Worm (Caenorhabditis elegans) whole organism, L4 larva: ENCODE results near the gene hnd-1.
A peak's percentile ranks its signal among the peaks of the same experiment; 100 is the strongest.

Experiments used
- D1046.2 ChIP-seq: fragments of 200-800 bp; sonication (Bioruptor generic); IDR thresholded peaks from 2 replicates; pipeline ENCODE4 v1.3.6; 2022; ENCODE audit warnings: missing genetic modification characterization, missing compliant biosample characterization
- F44E2.7 ChIP-seq: fragments of 200-800 bp; sonication (Bioruptor generic); IDR thresholded peaks from 2 replicates; pipeline ENCODE4 v2.1.2; 2022; ENCODE audit warnings: missing genetic modification characterization, missing compliant biosample characterization
- F49E8.2 ChIP-seq: sonication (generic microtip); optimal IDR thresholded peaks from 2 replicates; lab custom pipeline; 2016; ENCODE audit warnings: missing compliant biosample characterization, mild to moderate bottlenecking, missing genetic modification characterization, borderline replicate concordance
- T20F7.1 ChIP-seq: fragments of 200-800 bp; sonication (Bioruptor generic); optimal IDR thresholded peaks from 2 replicates; lab custom pipeline; 2018; ENCODE audit warnings: mild to moderate bottlenecking, missing genetic modification characterization, missing compliant biosample characterization
- T26A8.4 ChIP-seq: fragments of 200-800 bp; sonication (Bioruptor generic); IDR thresholded peaks from 2 replicates; pipeline ENCODE4 v1.3.6; 2022; ENCODE audit warnings: missing genetic modification characterization, missing compliant biosample characterization
- Y105C5A.15 ChIP-seq: fragments of 200-800 bp; sonication (Bioruptor generic); IDR thresholded peaks from 2 replicates; pipeline ENCODE4 v1.3.6; 2022; ENCODE audit warnings: missing genetic modification characterization, missing compliant biosample characterization
- Y5F2A.4 ChIP-seq: fragments of 200-800 bp; sonication (Bioruptor generic); optimal IDR thresholded peaks from 2 replicates; lab custom pipeline; 2018; ENCODE audit warnings: mild to moderate bottlenecking, missing genetic modification characterization, missing compliant biosample characterization
- arid-1 ChIP-seq: fragments of 200-800 bp; sonication (Bioruptor generic); conservative IDR thresholded peaks from 2 replicates; pipeline ENCODE4 v1.3.6; 2022; ENCODE audit warnings: missing genetic modification reagents, missing genetic modification characterization, missing compliant biosample characterization
- ceh-32 ChIP-seq: sonication (generic microtip); optimal IDR thresholded peaks from 2 replicates; lab custom pipeline; 2016; ENCODE audit warnings: mild to moderate bottlenecking, missing genetic modification characterization, missing compliant biosample characterization; ENCODE audit not compliant: poor library complexity
- ceh-44 ChIP-seq: fragments of 200-800 bp; sonication (Bioruptor generic); IDR thresholded peaks from 2 replicates; pipeline ENCODE4 v1.3.6; 2022; ENCODE audit warnings: missing genetic modification reagents, missing genetic modification characterization, missing compliant biosample characterization
- ceh-82 ChIP-seq: sonication (generic microtip); optimal IDR thresholded peaks from 2 replicates; lab custom pipeline; 2017; ENCODE audit warnings: missing biosample characterization, missing genetic modification characterization
- ces-1 ChIP-seq: fragments of 150-350 bp; sonication (generic microtip); optimal IDR thresholded peaks from 4 replicates; lab custom pipeline; 2014; ENCODE audit warnings: missing biosample characterization, missing genetic modification reagents, missing genetic modification characterization
- cey-2 ChIP-seq: sonication (generic microtip); optimal IDR thresholded peaks from 3 replicates; lab custom pipeline; 2017; ENCODE audit warnings: missing genetic modification characterization, mild to moderate bottlenecking, missing compliant biosample characterization, antibody characterized with exemption, borderline replicate concordance; ENCODE audit not compliant: insufficient read depth
- ctbp-1 ChIP-seq: fragments of 200-800 bp; sonication (Bioruptor generic); IDR thresholded peaks from 2 replicates; pipeline ENCODE4 v1.3.6; 2022; ENCODE audit warnings: missing genetic modification reagents, missing genetic modification characterization, missing compliant biosample characterization
- dmd-8 ChIP-seq: fragments of 200-800 bp; sonication (Bioruptor generic); IDR thresholded peaks from 2 replicates; pipeline ENCODE4 v1.3.6; 2022; ENCODE audit warnings: missing genetic modification characterization, missing compliant biosample characterization
- dpl-1 ChIP-seq: fragments of 150-350 bp; optimal IDR thresholded peaks from 2 replicates; lab custom pipeline; 2014; ENCODE audit warnings: missing biosample characterization, missing genetic modification reagents, missing genetic modification characterization
- dve-1 ChIP-seq: sonication (generic microtip); optimal IDR thresholded peaks from 2 replicates; lab custom pipeline; 2017; ENCODE audit warnings: antibody characterized with exemption, mild to moderate bottlenecking, missing genetic modification characterization, missing compliant biosample characterization; ENCODE audit not compliant: insufficient read depth
- egl-43 ChIP-seq: fragments of 200-800 bp; sonication (Bioruptor generic); IDR thresholded peaks from 2 replicates; pipeline ENCODE4 v1.3.6; 2022; ENCODE audit warnings: missing genetic modification reagents, missing genetic modification characterization, missing compliant biosample characterization
- fos-1 ChIP-seq: fragments of 150-350 bp; optimal IDR thresholded peaks from 2 replicates; lab custom pipeline; 2014; ENCODE audit warnings: missing biosample characterization, missing genetic modification characterization
- gei-8 ChIP-seq: fragments of 200-800 bp; sonication (Bioruptor generic); optimal IDR thresholded peaks from 2 replicates; lab custom pipeline; 2018; ENCODE audit warnings: mild to moderate bottlenecking, missing genetic modification characterization, missing compliant biosample characterization
- hif-1 ChIP-seq, 2 experiments: sonication (generic microtip); optimal IDR thresholded peaks; 2 replicates each; lab custom pipeline; 2016 to 2017; ENCODE audit warnings: missing compliant biosample characterization in 2 of 2, missing genetic modification characterization in 2 of 2, missing genetic modification reagents in 2 of 2, missing genotype in 2 of 2, mild to moderate bottlenecking in 1 of 2
- hlh-11 ChIP-seq: fragments of 200-800 bp; sonication (Bioruptor generic); optimal IDR thresholded peaks from 2 replicates; lab custom pipeline; 2018; ENCODE audit warnings: mild to moderate bottlenecking, missing genetic modification characterization, missing compliant biosample characterization
- hlh-30 ChIP-seq: sonication (generic microtip); optimal IDR thresholded peaks from 2 replicates; lab custom pipeline; 2017; ENCODE audit warnings: antibody characterized with exemption, mild to moderate bottlenecking, missing genetic modification characterization, missing compliant biosample characterization; ENCODE audit not compliant: insufficient read depth
- lin-13 ChIP-seq: fragments of 150-350 bp; optimal IDR thresholded peaks from 2 replicates; lab custom pipeline; 2014; ENCODE audit warnings: missing biosample characterization, missing genetic modification reagents, missing genetic modification characterization
- lin-15B ChIP-seq: fragments of 150-350 bp; sonication (generic microtip); optimal IDR thresholded peaks from 3 replicates; lab custom pipeline; 2014; ENCODE audit warnings: missing biosample characterization, missing genetic modification characterization
- madf-5 ChIP-seq, 2 experiments: fragments of 200-800 bp; sonication (Bioruptor generic); IDR thresholded peaks; 2 replicates each; pipeline ENCODE4 v1.3.6; 2022; ENCODE audit warnings: missing compliant biosample characterization in 2 of 2, missing genetic modification characterization in 2 of 2
- mes-2 ChIP-seq: sonication (generic microtip); optimal IDR thresholded peaks from 2 replicates; lab custom pipeline; 2016; ENCODE audit warnings: missing genotype, mild to moderate bottlenecking, missing genetic modification characterization, missing compliant biosample characterization; ENCODE audit not compliant: poor library complexity, severe bottlenecking
- nhr-11 ChIP-seq: fragments of 150-350 bp; optimal IDR thresholded peaks from 2 replicates; lab custom pipeline; 2014; ENCODE audit warnings: missing biosample characterization, missing genetic modification characterization
- nhr-25 ChIP-seq: sonication (generic microtip); optimal IDR thresholded peaks from 2 replicates; lab custom pipeline; 2017; ENCODE audit warnings: missing genetic modification characterization, mild to moderate bottlenecking, missing compliant biosample characterization, antibody characterized with exemption, moderate library complexity, borderline replicate concordance; ENCODE audit not compliant: insufficient read depth
- nhr-28 ChIP-seq: fragments of 150-350 bp; optimal IDR thresholded peaks from 2 replicates; lab custom pipeline; 2014; ENCODE audit warnings: missing biosample characterization, missing genetic modification characterization
- nhr-41 ChIP-seq: fragments of 200-800 bp; sonication (Bioruptor generic); IDR thresholded peaks from 2 replicates; pipeline ENCODE4 v1.3.6; 2022; ENCODE audit warnings: missing genetic modification reagents, missing genetic modification characterization, missing compliant biosample characterization
- nhr-42 ChIP-seq: fragments of 200-800 bp; sonication (Bioruptor generic); IDR thresholded peaks from 2 replicates; pipeline ENCODE4 v1.3.6; 2022; ENCODE audit warnings: missing genetic modification characterization, missing compliant biosample characterization
- nhr-6 ChIP-seq: fragments of 150-350 bp; optimal IDR thresholded peaks from 2 replicates; lab custom pipeline; 2014; ENCODE audit warnings: missing biosample characterization, missing genetic modification characterization
- php-3 ChIP-seq: fragments of 200-800 bp; sonication (Bioruptor generic); IDR thresholded peaks from 2 replicates; pipeline ENCODE4 v1.3.6; 2022; ENCODE audit warnings: missing genetic modification reagents, missing genetic modification characterization, missing compliant biosample characterization
- saeg-2 ChIP-seq: fragments of 200-800 bp; sonication (Bioruptor generic); IDR thresholded peaks from 2 replicates; pipeline ENCODE4 v1.3.6; 2022; ENCODE audit warnings: missing genetic modification reagents, missing genetic modification characterization, missing compliant biosample characterization
- set-16 ChIP-seq: fragments of 200-800 bp; sonication (Bioruptor generic); IDR thresholded peaks from 2 replicates; pipeline ENCODE4 v1.3.6; 2022; ENCODE audit warnings: missing genetic modification reagents, missing genetic modification characterization, missing compliant biosample characterization
- skn-1 ChIP-seq: fragments of 150-350 bp; optimal IDR thresholded peaks from 2 replicates; lab custom pipeline; 2014; ENCODE audit warnings: missing biosample characterization, missing genetic modification characterization
- unc-130 ChIP-seq: sonication (generic microtip); optimal IDR thresholded peaks from 2 replicates; lab custom pipeline; 2016; ENCODE audit warnings: missing genetic modification reagents, missing genetic modification characterization, missing compliant biosample characterization
- unc-62 ChIP-seq, 3 experiments: fragments of 150-350 bp in 1 of 3; sonication (generic microtip); optimal IDR thresholded peaks in 2 of 3; peaks in 1 of 3; 1 replicate in 1 of 3; 2 replicates in 2 of 3; lab custom pipeline; 2014 to 2017; ENCODE audit warnings: missing biosample characterization in 3 of 3, missing genetic modification characterization in 3 of 3, missing genetic modification reagents in 3 of 3, missing genotype in 1 of 3
- zfp-2 ChIP-seq: sonication (generic microtip); optimal IDR thresholded peaks from 2 replicates; lab custom pipeline; 2016; ENCODE audit warnings: mild to moderate bottlenecking, missing genetic modification characterization, missing compliant biosample characterization
- ztf-7 ChIP-seq: fragments of 150-350 bp; optimal IDR thresholded peaks from 2 replicates; lab custom pipeline; 2014; ENCODE audit warnings: missing biosample characterization, missing genetic modification characterization

hnd-1 gene

DNA sequence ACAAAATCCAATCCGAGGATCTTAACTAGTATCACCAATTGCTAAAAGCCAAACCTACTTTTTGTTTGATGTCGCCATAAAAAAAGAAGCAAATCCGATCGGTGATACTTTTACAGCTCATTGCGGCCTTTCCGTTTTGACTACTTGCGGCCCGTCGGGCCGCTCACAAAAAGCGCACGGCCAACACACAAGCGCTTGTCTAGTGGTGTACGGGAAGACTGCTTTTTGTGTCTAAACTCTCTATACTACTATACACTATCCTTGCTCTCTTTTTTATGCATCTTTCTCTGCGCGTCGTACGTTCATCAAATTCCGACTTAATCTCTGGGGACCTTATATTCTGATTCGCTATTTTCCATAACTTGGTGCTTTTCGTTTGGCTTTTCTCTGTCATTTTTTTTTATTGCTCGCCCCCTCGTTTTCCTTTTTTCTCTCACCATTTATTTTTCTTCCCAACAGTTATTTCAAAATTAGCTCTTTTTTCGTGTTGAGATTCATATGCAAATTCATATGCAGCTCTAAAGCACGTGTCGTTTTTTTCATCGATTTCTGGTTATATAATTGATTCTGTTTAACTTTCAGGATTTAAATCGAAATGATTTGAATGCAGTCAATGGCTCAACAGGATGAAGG is 17.7 kb upstream of the hnd-1 start, which contains the start of gene noca-2 (continued):
- TF ChIP-seq fos-1 (tag; lab: Kevin White, UChicago) (no peak), T26A8.4 (GFP tag; lab: Robert Waterston, UW) (no peak), hif-1 (tag; optimal IDR thresholded peaks at IDR 0.05; lab: Kevin White, UChicago) (no peak), Y105C5A.15 (no peak), D1046.2 (GFP tag; lab: Robert Waterston, UW) (no peak), dmd-8 (GFP tag; lab: Robert Waterston, UW) (no peak), Y5F2A.4 (no peak), nhr-41 (GFP tag; lab: Robert Waterston, UW) (no peak), ztf-7 (no peak)

DNA sequence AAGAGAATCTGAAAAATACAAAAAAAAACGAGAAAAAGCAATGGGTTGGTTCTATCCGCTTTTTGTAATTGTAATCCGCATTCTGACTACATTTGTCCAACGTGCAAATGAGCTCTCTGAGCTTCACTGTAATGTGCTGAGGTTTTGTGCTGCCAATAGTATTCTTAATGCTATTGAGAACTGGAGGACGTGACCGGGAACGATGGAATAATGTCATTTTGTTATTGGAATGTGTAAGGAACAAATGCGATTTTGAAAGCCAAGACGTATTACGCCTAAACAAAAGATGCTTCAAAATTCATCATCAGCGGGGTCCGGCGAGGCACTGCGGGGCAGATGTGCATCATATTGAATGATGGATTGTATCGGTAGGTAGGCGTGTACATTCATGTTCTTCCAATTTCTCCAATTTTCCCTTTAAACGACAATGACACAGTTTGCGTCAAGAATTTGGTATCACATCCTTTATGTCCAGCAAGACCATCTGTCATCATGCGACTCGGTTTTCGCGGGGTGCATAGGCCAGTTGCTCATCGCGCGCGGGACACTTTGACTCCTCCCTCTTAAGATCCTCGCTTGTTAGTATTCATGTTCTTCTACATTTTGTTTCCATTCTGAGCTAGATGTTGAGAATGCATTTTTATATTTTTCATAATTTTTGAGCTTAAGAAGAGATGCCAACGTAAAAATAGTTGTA is 11.2 kb upstream of the hnd-1 start:
- TF ChIP-seq gei-8 (GFP tag; lab: Kevin White, UChicago) (no peak), unc-62 (GFP tag; optimal IDR thresholded peaks at IDR 0.05 in 1 of 2; lab: Kevin White, UChicago) (peak in 1 of 2 experiments; percentile 51), unc-62 (tag; optimal IDR thresholded peaks at IDR 0.05; lab: Kevin White, UChicago) (no peak), lin-15B (tag; lab: Kevin White, UChicago) (no peak), nhr-28 (tag; lab: Kevin White, UChicago) (no peak), T20F7.1 (no peak), nhr-11 (tag; lab: Kevin White, UChicago) (no peak), F49E8.2 (no peak), dmd-8 (GFP tag; lab: Robert Waterston, UW) (no peak)

DNA sequence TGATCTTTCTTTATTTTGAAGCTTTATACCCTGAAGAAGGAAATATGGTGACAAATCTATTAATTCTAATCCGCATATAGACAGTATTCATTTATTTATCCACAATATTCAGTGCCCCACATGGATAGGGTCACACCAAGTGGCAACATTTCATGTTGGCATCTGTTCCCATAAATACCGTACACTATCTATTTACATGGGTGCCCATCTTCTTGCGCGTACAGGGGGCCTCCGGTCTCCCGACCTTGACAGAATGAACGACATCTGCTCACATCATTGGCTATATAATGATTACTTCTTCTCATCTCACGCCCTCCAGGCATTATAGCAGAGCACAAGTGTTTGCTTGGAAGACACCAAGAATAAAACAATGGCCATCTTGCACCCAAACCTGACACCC is 8.8 kb upstream of the hnd-1 start:
- TF ChIP-seq nhr-25 (tag; lab: Kevin White, UChicago) (no peak), zfp-2 (tag; lab: Kevin White, UChicago) (no peak), php-3 (GFP tag; lab: Robert Waterston, UW) (no peak), set-16 (no peak), hlh-11 (no peak), ces-1 (GFP tag; lab: Kevin White, UChicago) (no peak), lin-13 (GFP tag; lab: Kevin White, UChicago) (no peak), F49E8.2 (no peak)

DNA sequence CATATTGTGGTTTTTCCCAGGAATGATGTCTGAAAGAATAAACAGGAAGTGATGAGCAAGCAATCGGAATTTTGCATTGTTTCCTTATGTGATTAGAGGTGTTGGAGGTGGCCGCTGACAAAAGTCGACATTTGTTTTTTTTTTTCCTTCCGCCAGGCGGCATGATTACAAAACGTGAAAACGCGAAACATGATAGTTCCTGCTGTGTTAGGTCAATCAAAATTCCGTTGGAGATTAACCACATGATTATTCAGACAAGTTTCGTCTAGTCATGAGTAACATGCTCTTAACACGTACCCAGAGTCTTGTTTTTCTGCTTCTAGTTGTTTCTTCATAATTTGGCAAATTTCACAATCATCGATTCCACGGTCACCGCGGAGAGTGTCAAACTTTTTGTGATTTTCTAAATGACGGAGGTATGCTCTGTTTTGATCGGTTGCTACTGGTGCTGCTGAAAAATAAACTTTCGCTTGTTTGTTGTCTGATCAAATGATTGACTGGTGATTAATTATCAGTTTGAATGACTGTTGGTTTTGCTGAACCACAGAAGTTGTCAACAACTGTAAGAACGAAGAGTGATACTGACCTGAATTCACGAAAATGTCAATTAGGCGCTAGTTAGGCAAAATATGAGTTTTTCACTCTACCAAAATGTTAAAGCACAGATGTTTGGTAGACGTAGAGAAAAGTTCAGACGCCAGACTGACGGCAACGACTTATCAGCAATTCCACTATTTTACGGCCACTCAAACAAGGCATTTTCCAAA is 5.0 kb upstream of the hnd-1 start:
- TF ChIP-seq ctbp-1 (GFP tag; lab: Robert Waterston, UW) (no peak), ceh-82 (tag; lab: Kevin White, UChicago) (no peak), nhr-42 (GFP tag; lab: Robert Waterston, UW) (no peak), cey-2 (no peak), ceh-32 (tag; lab: Kevin White, UChicago) (no peak), egl-43 (no peak), nhr-6 (no peak), mes-2 (no peak), dpl-1 (GFP tag; lab: Kevin White, UChicago) (no peak), D1046.2 (GFP tag; lab: Robert Waterston, UW) (no peak), dve-1 (peak; percentile 26), unc-130 (no peak), ceh-44 (no peak), arid-1 (GFP tag; lab: Robert Waterston, UW) (no peak), Y105C5A.15 (no peak), saeg-2 (no peak), unc-62 (GFP tag; optimal IDR thresholded peaks at IDR 0.05 in 1 of 2; lab: Kevin White, UChicago) (peak in 1 of 2 experiments; percentile 97), unc-62 (tag; optimal IDR thresholded peaks at IDR 0.05; lab: Kevin White, UChicago) (no peak), skn-1 (tag; lab: Kevin White, UChicago) (no peak), F44E2.7 (GFP tag; lab: Robert Waterston, UW) (no peak), madf-5 (GFP tag; IDR thresholded peaks at IDR 0.05; lab: Robert Waterston, UW) (no peak), hlh-30 (tag; lab: Kevin White, UChicago) (peak; percentile 33)
